Fruit fly (Drosophila melanogaster) S2 (cell line): ENCODE measurements around the gene Sqor.

ENCODE experiments used
- CG8478 ChIP-seq: fragments of >200 bp; optimal IDR thresholded peaks from 2 replicates; lab custom pipeline; 2018
- CTCF ChIP-seq, 2 experiments: fragments of >200 bp; optimal IDR thresholded peaks; 2 replicates each; lab custom pipeline; 2018

- TF ChIP-seq CTCF (optimal IDR thresholded peaks at IDR 0.05; lab: Kevin White, UChicago) (no peak), CG8478 (lab: Kevin White, UChicago) (no peak)
Measured at dm6 chr3L:4220679-4221078, 19.3 kb upstream of the Sqor start.
